Worm (Caenorhabditis elegans): Measurements from ENCODE around the gene K03D3.2.

Gene K03D3.2

ce11 chrIV:16330508-16330907 lies 2.1 kb upstream of the K03D3.2 start:
- no peak for TF ChIP-seq nhr-237 (tag; optimal IDR thresholded peaks at IDR 0.05)
- no peak for TF ChIP-seq skn-1 (tag; optimal IDR thresholded peaks at IDR 0.05)
- no peak for TF ChIP-seq ztf-11 (tag; optimal IDR thresholded peaks at IDR 0.05)
- no peak for TF ChIP-seq elt-1 (tag; optimal IDR thresholded peaks at IDR 0.05)
- TF ChIP-seq nhr-21 (tag; optimal IDR thresholded peaks at IDR 0.05), result no peak
- no peak for TF ChIP-seq ZK546.5 (tag; optimal IDR thresholded peaks at IDR 0.05)
- TF ChIP-seq nhr-6 (tag; optimal IDR thresholded peaks at IDR 0.05), result no peak
- no peak for TF ChIP-seq sem-4 (tag; optimal IDR thresholded peaks at IDR 0.05)
- TF ChIP-seq unc-62 (GFP tag; optimal IDR thresholded peaks at IDR 0.05), result no peak
- TF ChIP-seq Y55F3AM.14 (GFP tag; optimal IDR thresholded peaks at IDR 0.05), result no peak
- TF ChIP-seq C34F6.9 (tag; optimal IDR thresholded peaks at IDR 0.05), result no peak

ce11 chrIV:16329159-16329558 lies 740 bp upstream of the K03D3.2 start, which contains the start of gene srz-74:
srz-74 (plus strand) TSS chrIV:16329459.
- TF ChIP-seq dmd-4 (tag; optimal IDR thresholded peaks at IDR 0.05) (no peak), ztf-1 (GFP tag; conservative IDR thresholded peaks at IDR 0.05) (no peak), mab-5 (tag; optimal IDR thresholded peaks at IDR 0.05) (no peak), lin-39 (tag; optimal IDR thresholded peaks at IDR 0.05) (no peak), mdl-1 (tag; optimal IDR thresholded peaks at IDR 0.05) (no peak), unc-39 (tag; optimal IDR thresholded peaks at IDR 0.05) (no peak)

DNA sequence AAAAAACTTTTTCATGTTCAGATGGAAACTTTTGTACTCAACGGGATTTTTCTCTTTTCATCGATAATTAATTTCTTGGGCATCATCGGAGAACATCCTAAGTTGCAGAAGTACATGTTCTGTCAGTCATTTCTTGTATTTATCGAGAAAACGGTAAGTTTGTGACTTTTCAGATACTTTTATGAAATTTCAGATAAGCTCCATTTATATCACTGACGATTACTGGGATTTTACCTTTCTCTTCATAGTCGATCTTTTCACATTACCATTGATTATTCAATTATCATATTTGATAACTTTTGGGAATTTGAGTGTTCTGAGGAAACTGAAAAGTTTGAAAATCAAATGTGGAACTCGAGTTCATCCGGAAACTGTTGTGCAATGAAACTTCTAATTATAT lies 3.8 kb downstream of the K03D3.2 start, which contains the start of gene srz-105:
TSS of gene srz-105 (plus strand) at position 301 of the 400 bp plus-strand sequence.
- no peak for TF ChIP-seq Y55F3AM.14 (GFP tag; optimal IDR thresholded peaks at IDR 0.05)
- TF ChIP-seq skn-1 (tag; optimal IDR thresholded peaks at IDR 0.05), result no peak
- TF ChIP-seq lin-13 (GFP tag; optimal IDR thresholded peaks at IDR 0.05), result no peak
- TF ChIP-seq ceh-16 (tag; optimal IDR thresholded peaks at IDR 0.05), result no peak
- no peak for TF ChIP-seq ztf-11 (tag; optimal IDR thresholded peaks at IDR 0.05)
- TF ChIP-seq nhr-23 (tag; optimal IDR thresholded peaks at IDR 0.05), result no peak

ce11 chrIV:16323373-16323772 lies 5.0 kb downstream of the K03D3.2 start, which contains the start of gene srz-104:
srz-104 (plus strand) TSS chrIV:16323673.
- no peak for TF ChIP-seq egl-27 (tag; optimal IDR thresholded peaks at IDR 0.05)
- no peak for TF ChIP-seq nhr-129 (tag; optimal IDR thresholded peaks at IDR 0.05)

- TF ChIP-seq ZK546.5 (tag; optimal IDR thresholded peaks at IDR 0.05) (no peak), unc-62 (GFP tag; optimal IDR thresholded peaks at IDR 0.05) (no peak), lin-13 (GFP tag; optimal IDR thresholded peaks at IDR 0.05) (no peak), aly-2 (tag; optimal IDR thresholded peaks at IDR 0.05) (no peak), gmeb-1 (tag; optimal IDR thresholded peaks at IDR 0.05) (no peak), sma-9 (GFP tag; optimal IDR thresholded peaks at IDR 0.05) (no peak), sma-9 (tag; optimal IDR thresholded peaks at IDR 0.05) (no peak), unc-39 (tag; optimal IDR thresholded peaks at IDR 0.05) (no peak), skn-1 (tag; optimal IDR thresholded peaks at IDR 0.05) (no peak), snpc-4 (tag; optimal IDR thresholded peaks at IDR 0.05) (no peak), ztf-1 (GFP tag; conservative IDR thresholded peaks at IDR 0.05) (no peak)
These were observed 7.6 kb downstream of the K03D3.2 start, which contains the start of gene srz-61 for ce11 chrIV:16320866-16321265. srz-61 (plus strand) TSS chrIV:16321166.

ce11 chrIV:16320410-16320809 lies 8.0 kb downstream of the K03D3.2 start, which contains the start of gene K03D3.5:
K03D3.5 (minus strand) TSS chrIV:16320510.
- TF ChIP-seq mdl-1 (tag; optimal IDR thresholded peaks at IDR 0.05) (no peak), zag-1 (tag; optimal IDR thresholded peaks at IDR 0.05) (no peak), nhr-25 (tag; optimal IDR thresholded peaks at IDR 0.05) (no peak), F13H6.1 (tag; optimal IDR thresholded peaks at IDR 0.05) (no peak)

ce11 chrIV:16310103-16310502 lies 18.3 kb downstream of the K03D3.2 start:
- TF ChIP-seq crh-2 (tag; optimal IDR thresholded peaks at IDR 0.05), result no peak
- no peak for TF ChIP-seq ZK546.5 (tag; optimal IDR thresholded peaks at IDR 0.05)
- no peak for TF ChIP-seq ztf-1 (GFP tag; conservative IDR thresholded peaks at IDR 0.05)
- TF ChIP-seq unc-55 (GFP tag; optimal IDR thresholded peaks at IDR 0.05), result no peak
- TF ChIP-seq C34F6.9 (tag; optimal IDR thresholded peaks at IDR 0.05), result no peak
- TF ChIP-seq sma-9 (GFP tag; optimal IDR thresholded peaks at IDR 0.05), result no peak
- TF ChIP-seq sma-9 (tag; optimal IDR thresholded peaks at IDR 0.05), result no peak
- no peak for TF ChIP-seq aly-2 (tag; optimal IDR thresholded peaks at IDR 0.05)
- no peak for TF ChIP-seq nhr-237 (tag; optimal IDR thresholded peaks at IDR 0.05)
- no peak for TF ChIP-seq nhr-11 (tag; optimal IDR thresholded peaks at IDR 0.05)
- no peak for TF ChIP-seq lin-13 (GFP tag; optimal IDR thresholded peaks at IDR 0.05)
- no peak for TF ChIP-seq sma-3 (GFP tag; optimal IDR thresholded peaks at IDR 0.05)
- no peak for TF ChIP-seq nhr-21 (tag; optimal IDR thresholded peaks at IDR 0.05)
- no peak for TF ChIP-seq nhr-77 (tag; optimal IDR thresholded peaks at IDR 0.05)
- no peak for TF ChIP-seq elt-1 (tag; optimal IDR thresholded peaks at IDR 0.05)
- no peak for TF ChIP-seq ztf-11 (tag; optimal IDR thresholded peaks at IDR 0.05)
- no peak for TF ChIP-seq nhr-10 (tag; optimal IDR thresholded peaks at IDR 0.05)

Data from whole organism, L2 larva.